Worm (Caenorhabditis elegans) whole organism, L4 larva: Measurements from ENCODE around the gene mnp-1.

Source experiments
- F10B5.3 ChIP-seq: sonication (generic microtip); optimal IDR thresholded peaks from 2 replicates; lab custom pipeline; 2016; ENCODE audit warnings: mild to moderate bottlenecking, missing genetic modification characterization, missing compliant biosample characterization
- F26F4.8 ChIP-seq: fragments of 200-800 bp; sonication (Bioruptor generic); conservative IDR thresholded peaks from 2 replicates; pipeline ENCODE4 v1.3.6; 2022; ENCODE audit warnings: missing genetic modification characterization, missing compliant biosample characterization
- T20F7.1 ChIP-seq: fragments of 200-800 bp; sonication (Bioruptor generic); optimal IDR thresholded peaks from 2 replicates; lab custom pipeline; 2018; ENCODE audit warnings: mild to moderate bottlenecking, missing genetic modification characterization, missing compliant biosample characterization
- T26A8.4 ChIP-seq: fragments of 200-800 bp; sonication (Bioruptor generic); IDR thresholded peaks from 2 replicates; pipeline ENCODE4 v1.3.6; 2022; ENCODE audit warnings: missing genetic modification characterization, missing compliant biosample characterization
- Y105C5A.15 ChIP-seq: fragments of 200-800 bp; sonication (Bioruptor generic); IDR thresholded peaks from 2 replicates; pipeline ENCODE4 v1.3.6; 2022; ENCODE audit warnings: missing genetic modification characterization, missing compliant biosample characterization
- aly-2 ChIP-seq: sonication (generic microtip); optimal IDR thresholded peaks from 2 replicates; lab custom pipeline; 2018; ENCODE audit warnings: missing biosample characterization, missing genetic modification characterization
- ama-1 ChIP-seq: fragments of 150-350 bp; optimal IDR thresholded peaks from 2 replicates; lab custom pipeline; 2014; ENCODE audit warnings: inconsistent platforms, mixed read lengths
- ceh-28 ChIP-seq: fragments of 150-350 bp; optimal IDR thresholded peaks from 2 replicates; lab custom pipeline; 2014; ENCODE audit warnings: missing biosample characterization, missing genetic modification reagents, missing genetic modification characterization
- ceh-32 ChIP-seq: sonication (generic microtip); optimal IDR thresholded peaks from 2 replicates; lab custom pipeline; 2016; ENCODE audit warnings: mild to moderate bottlenecking, missing genetic modification characterization, missing compliant biosample characterization; ENCODE audit not compliant: poor library complexity
- ceh-44 ChIP-seq: fragments of 200-800 bp; sonication (Bioruptor generic); IDR thresholded peaks from 2 replicates; pipeline ENCODE4 v1.3.6; 2022; ENCODE audit warnings: missing genetic modification reagents, missing genetic modification characterization, missing compliant biosample characterization
- ceh-62 ChIP-seq: sonication (generic microtip); optimal IDR thresholded peaks from 2 replicates; lab custom pipeline; 2017; ENCODE audit warnings: missing biosample characterization, missing genetic modification characterization
- daf-16 ChIP-seq, 3 experiments: sonication (generic microtip); optimal IDR thresholded peaks; 2 replicates each; lab custom pipeline; 2016 to 2017; ENCODE audit warnings: missing genetic modification characterization in 3 of 3, missing genetic modification reagents in 3 of 3, mild to moderate bottlenecking in 2 of 3, missing compliant biosample characterization in 2 of 3, missing biosample characterization in 1 of 3, moderate library complexity in 1 of 3
- daf-19 ChIP-seq: fragments of 200-800 bp; sonication (Bioruptor generic); conservative IDR thresholded peaks from 2 replicates; pipeline ENCODE4 v1.3.6; 2022; ENCODE audit warnings: missing genetic modification characterization, missing compliant biosample characterization
- dmd-6 ChIP-seq: fragments of 200-800 bp; sonication (Bioruptor generic); IDR thresholded peaks from 2 replicates; pipeline ENCODE4 v1.3.6; 2022; ENCODE audit warnings: missing genetic modification reagents, missing genetic modification characterization, missing compliant biosample characterization
- dmd-8 ChIP-seq: fragments of 200-800 bp; sonication (Bioruptor generic); IDR thresholded peaks from 2 replicates; pipeline ENCODE4 v1.3.6; 2022; ENCODE audit warnings: missing genetic modification characterization, missing compliant biosample characterization
- dmd-9 ChIP-seq: fragments of 200-800 bp; sonication (Bioruptor generic); IDR thresholded peaks from 2 replicates; pipeline ENCODE4 v1.3.6; 2022; ENCODE audit warnings: missing genetic modification reagents, missing genetic modification characterization, missing compliant biosample characterization
- dpl-1 ChIP-seq: fragments of 150-350 bp; optimal IDR thresholded peaks from 2 replicates; lab custom pipeline; 2014; ENCODE audit warnings: missing biosample characterization, missing genetic modification reagents, missing genetic modification characterization
- egl-27 ChIP-seq: sonication (generic microtip); optimal IDR thresholded peaks from 3 replicates; lab custom pipeline; 2017; ENCODE audit warnings: missing biosample characterization, missing genetic modification reagents, missing genetic modification characterization
- egl-43 ChIP-seq: fragments of 200-800 bp; sonication (Bioruptor generic); IDR thresholded peaks from 2 replicates; pipeline ENCODE4 v1.3.6; 2022; ENCODE audit warnings: missing genetic modification reagents, missing genetic modification characterization, missing compliant biosample characterization
- fkh-10 ChIP-seq: fragments of 150-350 bp; optimal IDR thresholded peaks from 2 replicates; lab custom pipeline; 2014; ENCODE audit warnings: missing biosample characterization, missing genetic modification reagents, missing genetic modification characterization
- hif-1 ChIP-seq, 2 experiments: sonication (generic microtip); optimal IDR thresholded peaks; 2 replicates each; lab custom pipeline; 2016 to 2017; ENCODE audit warnings: missing compliant biosample characterization in 2 of 2, missing genetic modification characterization in 2 of 2, missing genetic modification reagents in 2 of 2, missing genotype in 2 of 2, mild to moderate bottlenecking in 1 of 2
- hlh-11 ChIP-seq: fragments of 200-800 bp; sonication (Bioruptor generic); optimal IDR thresholded peaks from 2 replicates; lab custom pipeline; 2018; ENCODE audit warnings: mild to moderate bottlenecking, missing genetic modification characterization, missing compliant biosample characterization
- hmg-1.1 ChIP-seq: fragments of 200-800 bp; sonication (Bioruptor generic); IDR thresholded peaks from 2 replicates; pipeline ENCODE4 v1.3.6; 2022; ENCODE audit warnings: missing genetic modification reagents, missing genetic modification characterization, missing compliant biosample characterization
- jun-1 ChIP-seq: fragments of 150-350 bp; optimal IDR thresholded peaks from 2 replicates; lab custom pipeline; 2014; ENCODE audit warnings: missing biosample characterization, missing genetic modification reagents, missing genetic modification characterization
- lin-1 ChIP-seq: fragments of 200-800 bp; sonication (Bioruptor generic); IDR thresholded peaks from 2 replicates; pipeline ENCODE4 v1.3.6; 2022; ENCODE audit warnings: missing genetic modification reagents, missing genetic modification characterization, missing compliant biosample characterization
- lin-38 ChIP-seq: fragments of 200-800 bp; sonication (Bioruptor generic); IDR thresholded peaks from 2 replicates; pipeline ENCODE4 v1.3.6; 2022; ENCODE audit warnings: missing genetic modification reagents, missing genetic modification characterization, missing compliant biosample characterization
- lin-39 ChIP-seq: fragments of 150-350 bp; optimal IDR thresholded peaks from 2 replicates; lab custom pipeline; 2014; ENCODE audit warnings: missing biosample characterization, missing genetic modification reagents, missing genetic modification characterization
- lir-3 ChIP-seq: sonication (generic microtip); optimal IDR thresholded peaks from 2 replicates; lab custom pipeline; 2016; ENCODE audit warnings: mild to moderate bottlenecking, missing genetic modification characterization, missing compliant biosample characterization
- lsy-2 ChIP-seq, 2 experiments: fragments of 150-350 bp in 1 of 2; sonication (generic microtip) in 1 of 2; optimal IDR thresholded peaks; 2 replicates each; lab custom pipeline; 2014 to 2017; ENCODE audit warnings: missing biosample characterization in 2 of 2, missing genetic modification characterization in 2 of 2
- madf-5 ChIP-seq, 2 experiments: fragments of 200-800 bp; sonication (Bioruptor generic); IDR thresholded peaks; 2 replicates each; pipeline ENCODE4 v1.3.6; 2022; ENCODE audit warnings: missing compliant biosample characterization in 2 of 2, missing genetic modification characterization in 2 of 2
- madf-9 ChIP-seq: fragments of 200-800 bp; sonication (Bioruptor generic); conservative IDR thresholded peaks from 2 replicates; pipeline ENCODE4 v1.3.6; 2022; ENCODE audit warnings: missing genetic modification reagents, missing genetic modification characterization, missing compliant biosample characterization
- mdl-1 ChIP-seq, 2 experiments: fragments of 150-350 bp in 1 of 2; sonication (generic microtip) in 1 of 2; optimal IDR thresholded peaks; 2 replicates each; lab custom pipeline; 2014 to 2017; ENCODE audit warnings: missing biosample characterization in 2 of 2, missing genetic modification characterization in 2 of 2
- mdt-29 ChIP-seq: fragments of 200-800 bp; sonication (Bioruptor generic); IDR thresholded peaks from 2 replicates; pipeline ENCODE4 v1.3.6; 2022; ENCODE audit warnings: missing genetic modification reagents, missing genetic modification characterization, missing compliant biosample characterization
- mxl-3 ChIP-seq: fragments of 200-800 bp; sonication (Bioruptor generic); optimal IDR thresholded peaks from 2 replicates; lab custom pipeline; 2018; ENCODE audit warnings: mild to moderate bottlenecking, missing genetic modification characterization, missing compliant biosample characterization
- nhr-102 ChIP-seq: sonication (generic microtip); optimal IDR thresholded peaks from 2 replicates; lab custom pipeline; 2016; ENCODE audit warnings: mild to moderate bottlenecking, missing genetic modification characterization, moderate library complexity, missing compliant biosample characterization
- nhr-237 ChIP-seq: sonication (generic microtip); optimal IDR thresholded peaks from 2 replicates; lab custom pipeline; 2017; ENCODE audit warnings: missing biosample characterization, missing genetic modification characterization
- nhr-41 ChIP-seq: fragments of 200-800 bp; sonication (Bioruptor generic); IDR thresholded peaks from 2 replicates; pipeline ENCODE4 v1.3.6; 2022; ENCODE audit warnings: missing genetic modification reagents, missing genetic modification characterization, missing compliant biosample characterization
- nhr-77 ChIP-seq: fragments of 150-350 bp; optimal IDR thresholded peaks from 2 replicates; lab custom pipeline; 2014; ENCODE audit warnings: missing biosample characterization, missing genetic modification characterization
- pha-4 ChIP-seq, 2 experiments: fragments of 150-350 bp in 1 of 2; fragments of 200-800 bp in 1 of 2; sonication (Bioruptor generic) in 1 of 2; IDR thresholded peaks in 1 of 2; optimal IDR thresholded peaks in 1 of 2; 2 replicates each; pipeline versions ENCODE4 v1.3.6 to Lab custom; 2014 to 2022; ENCODE audit warnings: missing genetic modification characterization in 2 of 2, missing genetic modification reagents in 2 of 2, missing biosample characterization in 1 of 2, missing compliant biosample characterization in 1 of 2
- pqm-1 ChIP-seq: sonication (generic microtip); optimal IDR thresholded peaks from 2 replicates; lab custom pipeline; 2017; ENCODE audit warnings: missing biosample characterization, missing genetic modification characterization
- rbr-2 ChIP-seq: sonication (generic microtip); optimal IDR thresholded peaks from 2 replicates; lab custom pipeline; 2016; ENCODE audit warnings: missing genotype, missing genetic modification characterization, missing compliant biosample characterization
- set-16 ChIP-seq: fragments of 200-800 bp; sonication (Bioruptor generic); IDR thresholded peaks from 2 replicates; pipeline ENCODE4 v1.3.6; 2022; ENCODE audit warnings: missing genetic modification reagents, missing genetic modification characterization, missing compliant biosample characterization
- snpc-1.2 ChIP-seq: fragments of 200-800 bp; sonication (Bioruptor generic); IDR thresholded peaks from 2 replicates; pipeline ENCODE4 v1.3.6; 2022; ENCODE audit warnings: missing genetic modification reagents, missing genetic modification characterization, missing compliant biosample characterization
- tag-97 ChIP-seq: fragments of 200-800 bp; sonication (Bioruptor generic); IDR thresholded peaks from 2 replicates; pipeline ENCODE4 v1.3.6; 2022; ENCODE audit warnings: missing genetic modification characterization, missing compliant biosample characterization
- unc-62 ChIP-seq, 3 experiments: fragments of 150-350 bp in 1 of 3; sonication (generic microtip); optimal IDR thresholded peaks in 2 of 3; peaks in 1 of 3; 1 replicate in 1 of 3; 2 replicates in 2 of 3; lab custom pipeline; 2014 to 2017; ENCODE audit warnings: missing biosample characterization in 3 of 3, missing genetic modification characterization in 3 of 3, missing genetic modification reagents in 3 of 3, missing genotype in 1 of 3
- zfp-2 ChIP-seq: sonication (generic microtip); optimal IDR thresholded peaks from 2 replicates; lab custom pipeline; 2016; ENCODE audit warnings: mild to moderate bottlenecking, missing genetic modification characterization, missing compliant biosample characterization
- zip-2 ChIP-seq: fragments of 150-350 bp; optimal IDR thresholded peaks from 2 replicates; lab custom pipeline; 2014; ENCODE audit warnings: missing biosample characterization, missing genetic modification characterization
- ztf-11 ChIP-seq: fragments of 150-350 bp; optimal IDR thresholded peaks from 2 replicates; lab custom pipeline; 2014; ENCODE audit warnings: missing biosample characterization, missing genetic modification characterization

mnp-1 gene

DNA sequence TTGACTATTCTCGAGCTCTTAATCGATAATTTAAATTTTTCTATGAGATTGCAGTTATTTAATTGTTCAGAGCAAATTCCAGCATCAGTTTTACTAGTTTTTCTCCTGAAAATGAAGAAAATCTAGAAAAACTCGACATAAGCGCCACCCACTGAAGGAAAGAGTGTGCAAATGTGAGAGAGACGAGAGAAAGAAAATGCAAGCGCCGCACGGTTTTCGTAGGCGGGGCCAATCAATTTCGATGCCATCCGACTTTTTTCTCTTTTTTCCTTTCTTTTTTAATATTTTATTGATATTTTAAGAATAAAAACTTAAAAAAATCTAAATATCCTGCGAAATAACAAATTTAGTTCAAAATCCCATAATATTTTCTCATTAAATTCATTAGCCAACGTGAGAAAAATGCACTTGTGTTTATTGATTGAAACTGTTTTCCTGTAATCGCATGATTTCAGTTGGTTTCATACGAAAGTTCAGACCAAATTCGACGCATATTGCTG, 23.8 kb upstream of the mnp-1 start, which contains the start of gene cdk-12 (continued):
- TF ChIP-seq dmd-9 (GFP tag; lab: Robert Waterston, UW) (no peak), tag-97 (GFP tag; lab: Robert Waterston, UW) (no peak), hlh-11 (peak; percentile 32), egl-43 (GFP tag; lab: Robert Waterston, UW) (no peak), mdt-29 (GFP tag; lab: Robert Waterston, UW) (no peak), snpc-1.2 (no peak), mdl-1 (tag; optimal IDR thresholded peaks at IDR 0.05; lab: Kevin White, UChicago) (no peak), ama-1 (lab: Kevin White, UChicago) (no peak), set-16 (no peak), ceh-62 (tag; lab: Kevin White, UChicago) (no peak), nhr-237 (tag; lab: Kevin White, UChicago) (no peak), unc-62 (GFP tag; optimal IDR thresholded peaks at IDR 0.05 in 1 of 2; lab: Kevin White, UChicago) (peak in 1 of 2 experiments; percentile 41), unc-62 (tag; optimal IDR thresholded peaks at IDR 0.05; lab: Kevin White, UChicago) (no peak), aly-2 (tag; lab: Kevin White, UChicago) (no peak), lin-39 (tag; lab: Kevin White, UChicago) (no peak), egl-27 (tag; lab: Kevin White, UChicago) (no peak), lsy-2 (tag; optimal IDR thresholded peaks at IDR 0.05; lab: Kevin White, UChicago) (peak in 1 of 2 experiments; percentile 70), lin-38 (GFP tag; lab: Robert Waterston, UW) (0 out of 2 replicates have a peak, but pooled peaks have one; percentile 11), lin-1 (GFP tag; lab: Robert Waterston, UW) (no peak), ceh-28 (tag; lab: Kevin White, UChicago) (no peak), Y105C5A.15 (GFP tag; lab: Robert Waterston, UW) (no peak), zfp-2 (tag; lab: Kevin White, UChicago) (no peak), madf-5 (GFP tag; IDR thresholded peaks at IDR 0.05; lab: Robert Waterston, UW) (no peak), pqm-1 (tag; lab: Kevin White, UChicago) (no peak), jun-1 (tag; lab: Kevin White, UChicago) (no peak), daf-16 (GFP tag; optimal IDR thresholded peaks at IDR 0.05; lab: Kevin White, UChicago) (no peak), daf-16 (tag; optimal IDR thresholded peaks at IDR 0.05; lab: Kevin White, UChicago) (no peak), nhr-102 (tag; lab: Kevin White, UChicago) (no peak), madf-9 (GFP tag; lab: Robert Waterston, UW) (no peak), lir-3 (tag; lab: Kevin White, UChicago) (no peak), ceh-32 (tag; lab: Kevin White, UChicago) (no peak), dmd-8 (GFP tag; lab: Robert Waterston, UW) (no peak), T26A8.4 (GFP tag; lab: Robert Waterston, UW) (no peak), nhr-77 (no peak), T20F7.1 (GFP tag; lab: Kevin White, UChicago) (no peak), rbr-2 (tag; lab: Kevin White, UChicago) (no peak)

DNA sequence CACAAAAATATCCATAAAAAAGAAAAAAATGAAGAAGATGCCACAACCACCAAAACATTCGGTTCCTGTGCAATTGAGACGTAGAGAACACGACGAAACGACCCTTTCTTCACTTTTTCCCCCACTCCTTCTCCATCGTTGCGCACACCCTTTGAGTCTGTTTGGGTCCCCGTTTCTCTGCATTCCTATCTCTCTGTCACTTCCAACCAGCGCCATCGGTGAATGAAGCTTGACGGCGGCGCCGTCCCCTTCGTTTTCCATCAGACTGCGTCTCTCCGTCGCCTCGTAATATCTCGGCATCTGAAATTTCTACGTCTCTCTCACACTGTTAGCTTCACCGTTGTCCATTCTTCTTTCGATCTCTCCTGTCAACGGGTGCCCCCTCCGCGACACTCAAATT, 20.8 kb upstream of the mnp-1 start:
- no peak for TF ChIP-seq dmd-9 (GFP tag; lab: Robert Waterston, UW)
- no peak for TF ChIP-seq F10B5.3 (tag; lab: Kevin White, UChicago)
- peak; percentile 51; the same call in 1 of the 2 replicates for TF ChIP-seq egl-43 (GFP tag; lab: Robert Waterston, UW)
- no peak for TF ChIP-seq daf-19 (GFP tag; lab: Robert Waterston, UW)
- TF ChIP-seq ceh-28 (tag; lab: Kevin White, UChicago), result no peak
- TF ChIP-seq rbr-2 (tag; lab: Kevin White, UChicago), result peak; percentile 54
- peak; percentile 2 for TF ChIP-seq mxl-3 (GFP tag; lab: Kevin White, UChicago)
- TF ChIP-seq ztf-11 (tag; lab: Kevin White, UChicago), result no peak
- TF ChIP-seq set-16, result peak; percentile 42; the same call in 1 of the 2 replicates
- no peak for TF ChIP-seq F26F4.8 (GFP tag; lab: Robert Waterston, UW)
- no peak for TF ChIP-seq nhr-41 (GFP tag; lab: Robert Waterston, UW)
- no peak for TF ChIP-seq ceh-44
- peak in 1 of 2 experiments; percentile 31 for TF ChIP-seq hif-1 (tag; optimal IDR thresholded peaks at IDR 0.05; lab: Kevin White, UChicago)
- no peak for TF ChIP-seq dmd-6
- TF ChIP-seq zip-2 (tag; lab: Kevin White, UChicago), result no peak
- no peak for TF ChIP-seq egl-27 (tag; lab: Kevin White, UChicago)
- TF ChIP-seq hmg-1.1 (GFP tag; lab: Robert Waterston, UW), result peak; percentile 74
- peak in 1 of 2 experiments; percentile 59 for TF ChIP-seq mdl-1 (tag; optimal IDR thresholded peaks at IDR 0.05; lab: Kevin White, UChicago)
- peak; percentile 6 for TF ChIP-seq fkh-10 (GFP tag; lab: Kevin White, UChicago)
- TF ChIP-seq pha-4 (GFP tag; IDR thresholded peaks at IDR 0.05; lab: Robert Waterston, UW), result no peak
- TF ChIP-seq pha-4 (tag; optimal IDR thresholded peaks at IDR 0.05; lab: Kevin White, UChicago), result no peak
- TF ChIP-seq dpl-1, result no peak
